Fruit fly (Drosophila melanogaster) whole organism, embryonic: Measurements from ENCODE around the gene CG16984.

Experiments
- B-H2 ChIP-seq: fragments of 200-800 bp; sonication (Bioruptor generic); optimal IDR thresholded peaks from 2 replicates; lab custom pipeline; 2018; ENCODE audit warnings: missing biosample characterization, mild to moderate bottlenecking, missing genetic modification characterization
- BEAF-32 ChIP-seq: fragments of 200-800 bp; sonication (Bioruptor generic); optimal IDR thresholded peaks from 3 replicates; lab custom pipeline; 2017; ENCODE audit warnings: missing biosample characterization, missing genetic modification characterization, mild to moderate bottlenecking, moderate library complexity, missing genetic modification reagents
- CG10462 ChIP-seq: fragments of 200-800 bp; sonication (Bioruptor generic); optimal IDR thresholded peaks from 2 replicates; lab custom pipeline; 2016; ENCODE audit warnings: missing biosample characterization, missing genetic modification characterization
- CG10959 ChIP-seq: fragments of 200-800 bp; sonication (Bioruptor generic); IDR thresholded peaks from 2 replicates; pipeline ENCODE4 v1.3.6; 2022; ENCODE audit warnings: missing biosample characterization, missing genetic modification characterization
- CG10979 ChIP-seq: fragments of 200-800 bp; sonication (Bioruptor generic); optimal IDR thresholded peaks from 2 replicates; lab custom pipeline; 2018; ENCODE audit warnings: missing biosample characterization, mild to moderate bottlenecking, missing genetic modification characterization, moderate library complexity
- CG16815 ChIP-seq: fragments of 200-800 bp; sonication (Bioruptor generic); optimal IDR thresholded peaks from 3 replicates; lab custom pipeline; 2017; ENCODE audit warnings: missing biosample characterization, mild to moderate bottlenecking, missing genetic modification characterization
- CG17829 ChIP-seq: fragments of 200-800 bp; optimal IDR thresholded peaks from 2 replicates; lab custom pipeline; 2019; ENCODE audit warnings: missing biosample characterization, mild to moderate bottlenecking, missing genetic modification characterization, moderate library complexity
- CG1832 ChIP-seq: fragments of 200-800 bp; sonication (Bioruptor generic); optimal IDR thresholded peaks from 2 replicates; lab custom pipeline; 2017; ENCODE audit warnings: missing biosample characterization, mild to moderate bottlenecking, missing genetic modification characterization, inconsistent platforms
- CG2889 ChIP-seq: fragments of 200-800 bp; sonication (Bioruptor generic); IDR thresholded peaks from 3 replicates; pipeline ENCODE4 v1.3.6; 2022; ENCODE audit warnings: missing biosample characterization, missing genetic modification characterization
- CG34422 ChIP-seq: fragments of 200-800 bp; sonication (Bioruptor generic); IDR thresholded peaks from 3 replicates; pipeline ENCODE4 v1.3.6; 2022; ENCODE audit warnings: missing biosample characterization, missing genetic modification characterization
- CG6683 ChIP-seq: fragments of 200-800 bp; sonication (Bioruptor generic); optimal IDR thresholded peaks from 2 replicates; lab custom pipeline; 2017; ENCODE audit warnings: missing biosample characterization, mild to moderate bottlenecking, missing genetic modification characterization, missing genetic modification reagents
- CG6765 ChIP-seq: fragments of 200-800 bp; sonication (Bioruptor generic); optimal IDR thresholded peaks from 3 replicates; lab custom pipeline; 2017; ENCODE audit warnings: missing biosample characterization, mild to moderate bottlenecking, missing genetic modification characterization
- CG7271 ChIP-seq: fragments of 200-800 bp; sonication (Bioruptor generic); optimal IDR thresholded peaks from 2 replicates; lab custom pipeline; 2018; ENCODE audit warnings: missing biosample characterization, mild to moderate bottlenecking, missing genetic modification characterization, moderate library complexity
- CG7372 ChIP-seq: fragments of 200-800 bp; sonication (Bioruptor generic); IDR thresholded peaks from 2 replicates; pipeline ENCODE4 v1.3.6; 2022; ENCODE audit warnings: missing biosample characterization, missing genetic modification characterization
- CG7987 ChIP-seq: fragments of 200-800 bp; sonication (Bioruptor generic); optimal IDR thresholded peaks from 2 replicates; lab custom pipeline; 2018; ENCODE audit warnings: missing biosample characterization, mild to moderate bottlenecking, missing genetic modification characterization, moderate library complexity
- CG8089 ChIP-seq: fragments of 200-800 bp; sonication (Bioruptor generic); optimal IDR thresholded peaks from 3 replicates; lab custom pipeline; 2016; ENCODE audit warnings: missing biosample characterization, missing genetic modification characterization
- Eip74EF ChIP-seq, 2 experiments: fragments of 200-800 bp in 1 of 2; fragments of >200 bp in 1 of 2; sonication (Bioruptor generic) in 1 of 2; optimal IDR thresholded peaks; 2 replicates each; lab custom pipeline; 2017 to 2019; ENCODE audit warnings: missing biosample characterization in 2 of 2, missing genetic modification characterization in 2 of 2, mild to moderate bottlenecking in 1 of 2, moderate library complexity in 1 of 2
- Ets65A ChIP-seq: fragments of 200-800 bp; sonication (Bioruptor generic); peaks from one replicate; lab custom pipeline; 2016; ENCODE audit warnings: missing biosample characterization, missing genetic modification characterization
- Fer2 ChIP-seq: fragments of 200-800 bp; sonication (Bioruptor generic); optimal IDR thresholded peaks from 2 replicates; lab custom pipeline; 2018; ENCODE audit warnings: missing biosample characterization, mild to moderate bottlenecking, missing genetic modification characterization, moderate library complexity
- Fer3 ChIP-seq: fragments of 200-800 bp; sonication (Bioruptor generic); optimal IDR thresholded peaks from 2 replicates; lab custom pipeline; 2018; ENCODE audit warnings: missing biosample characterization, mild to moderate bottlenecking, missing genetic modification characterization, moderate library complexity
- HmgZ ChIP-seq: fragments of 200-800 bp; sonication (Bioruptor generic); optimal IDR thresholded peaks from 2 replicates; lab custom pipeline; 2018; ENCODE audit warnings: missing biosample characterization, mild to moderate bottlenecking, missing genetic modification characterization
- Hr3 ChIP-seq: fragments of 200-800 bp; sonication (Bioruptor generic); optimal IDR thresholded peaks from 3 replicates; lab custom pipeline; 2016; ENCODE audit warnings: missing biosample characterization, missing genetic modification characterization
- MBD-R2 ChIP-seq: fragments of 200-800 bp; sonication (Bioruptor generic); IDR thresholded peaks from 2 replicates; pipeline ENCODE4 v1.3.6; 2022; ENCODE audit warnings: missing biosample characterization, missing genetic modification characterization
- Mad ChIP-seq: fragments of 200-800 bp; sonication (Bioruptor generic); optimal IDR thresholded peaks from 2 replicates; lab custom pipeline; 2016; ENCODE audit warnings: missing biosample characterization, missing genetic modification characterization
- Mes4 ChIP-seq: fragments of 200-800 bp; sonication (Bioruptor generic); optimal IDR thresholded peaks from 2 replicates; lab custom pipeline; 2016; ENCODE audit warnings: missing biosample characterization, missing genetic modification characterization
- Myb ChIP-seq: fragments of 200-800 bp; sonication (Bioruptor generic); optimal IDR thresholded peaks from 2 replicates; lab custom pipeline; 2016; ENCODE audit warnings: missing biosample characterization, missing genetic modification characterization
- Scr ChIP-seq: fragments of 200-800 bp; sonication (Bioruptor generic); IDR thresholded peaks from 2 replicates; pipeline ENCODE4 v1.3.6; 2022; ENCODE audit warnings: missing biosample characterization, missing genetic modification characterization; ENCODE audit not compliant: partially characterized antibody
- Spps ChIP-seq: fragments of 200-800 bp; sonication (Bioruptor generic); optimal IDR thresholded peaks from 2 replicates; lab custom pipeline; 2018; ENCODE audit warnings: missing biosample characterization, mild to moderate bottlenecking, missing genetic modification characterization
- Sry-δ ChIP-seq: fragments of 200-800 bp; sonication (Bioruptor generic); optimal IDR thresholded peaks from 2 replicates; lab custom pipeline; 2016; ENCODE audit warnings: missing biosample characterization, missing genetic modification characterization
- amos ChIP-seq: fragments of 200-800 bp; sonication (Bioruptor generic); IDR thresholded peaks from 2 replicates; pipeline ENCODE4 v1.3.6; 2022; ENCODE audit warnings: missing biosample characterization, missing genetic modification characterization; ENCODE audit not compliant: partially characterized antibody
- bigmax ChIP-seq: fragments of 200-800 bp; sonication (Bioruptor generic); optimal IDR thresholded peaks from 2 replicates; lab custom pipeline; 2018; ENCODE audit warnings: missing biosample characterization, mild to moderate bottlenecking, missing genetic modification characterization
- br ChIP-seq: fragments of >200 bp; optimal IDR thresholded peaks from 2 replicates; lab custom pipeline; 2017
- dmrt11E ChIP-seq: fragments of 200-800 bp; sonication (Bioruptor generic); optimal IDR thresholded peaks from 3 replicates; lab custom pipeline; 2018; ENCODE audit warnings: missing biosample characterization, mild to moderate bottlenecking, missing genetic modification characterization, moderate library complexity
- dmrt99B ChIP-seq: fragments of 200-800 bp; sonication (Bioruptor generic); optimal IDR thresholded peaks from 2 replicates; lab custom pipeline; 2018; ENCODE audit warnings: missing biosample characterization, mild to moderate bottlenecking, missing genetic modification characterization, moderate library complexity
- fd102C ChIP-seq: fragments of 200-800 bp; sonication (Bioruptor generic); optimal IDR thresholded peaks from 2 replicates; lab custom pipeline; 2018; ENCODE audit warnings: missing biosample characterization, mild to moderate bottlenecking, missing genetic modification characterization, moderate library complexity
- fu2 ChIP-seq: fragments of 200-800 bp; sonication (Bioruptor generic); optimal IDR thresholded peaks from 2 replicates; lab custom pipeline; 2016; ENCODE audit warnings: missing biosample characterization, missing genetic modification characterization
- gfzf ChIP-seq: fragments of 200-800 bp; sonication (Bioruptor generic); optimal IDR thresholded peaks from 2 replicates; lab custom pipeline; 2016; ENCODE audit warnings: missing biosample characterization, mild to moderate bottlenecking, missing genetic modification characterization, moderate library complexity
- grn ChIP-seq: fragments of 200-800 bp; sonication (Bioruptor generic); optimal IDR thresholded peaks from 3 replicates; lab custom pipeline; 2017; ENCODE audit warnings: missing biosample characterization, missing genetic modification characterization
- inv ChIP-seq: fragments of 200-800 bp; sonication (Bioruptor generic); IDR thresholded peaks from 2 replicates; pipeline ENCODE4 v1.3.6; 2022; ENCODE audit warnings: missing biosample characterization, missing genetic modification characterization; ENCODE audit not compliant: partially characterized antibody
- jumu ChIP-seq: fragments of 200-800 bp; sonication (Bioruptor generic); optimal IDR thresholded peaks from 3 replicates; lab custom pipeline; 2016; ENCODE audit warnings: missing biosample characterization, missing genetic modification characterization
- lmd ChIP-seq: fragments of 200-800 bp; sonication (Bioruptor generic); IDR thresholded peaks from 2 replicates; pipeline ENCODE4 v1.3.6; 2022; ENCODE audit warnings: missing biosample characterization, missing genetic modification characterization
- lov ChIP-seq, 2 experiments: fragments of 200-800 bp in 1 of 2; fragments of >200 bp in 1 of 2; sonication (Bioruptor generic) in 1 of 2; IDR thresholded peaks in 1 of 2; optimal IDR thresholded peaks in 1 of 2; 2 replicates in 1 of 2; 3 replicates in 1 of 2; pipeline versions ENCODE4 v1.3.6 to Lab custom; 2017 to 2022; ENCODE audit warnings: missing biosample characterization in 1 of 2, missing genetic modification characterization in 1 of 2
- mirr ChIP-seq: fragments of 200-800 bp; sonication (Bioruptor generic); optimal IDR thresholded peaks from 3 replicates; lab custom pipeline; 2018; ENCODE audit warnings: missing biosample characterization, mild to moderate bottlenecking, missing genetic modification characterization
- phol ChIP-seq: fragments of 200-800 bp; sonication (Bioruptor generic); optimal IDR thresholded peaks from 3 replicates; lab custom pipeline; 2018; ENCODE audit warnings: missing biosample characterization, mild to moderate bottlenecking, missing genetic modification characterization, moderate library complexity
- ssp ChIP-seq: fragments of 200-800 bp; sonication (Bioruptor generic); IDR thresholded peaks from 2 replicates; pipeline ENCODE4 v1.3.6; 2022; ENCODE audit warnings: missing biosample characterization, missing genetic modification characterization
- tio ChIP-seq: fragments of 200-800 bp; sonication (Bioruptor generic); optimal IDR thresholded peaks from 2 replicates; lab custom pipeline; 2017; ENCODE audit warnings: missing biosample characterization, missing genetic modification characterization, inconsistent platforms
- vfl ChIP-seq: fragments of 200-800 bp; sonication (Bioruptor generic); optimal IDR thresholded peaks from 2 replicates; lab custom pipeline; 2016; ENCODE audit warnings: missing biosample characterization, missing genetic modification characterization
- vnd ChIP-seq: fragments of 200-800 bp; sonication (Bioruptor generic); IDR thresholded peaks from 3 replicates; pipeline ENCODE4 v1.3.6; 2022; ENCODE audit warnings: missing biosample characterization, missing genetic modification characterization; ENCODE audit not compliant: partially characterized antibody
- zen ChIP-seq: fragments of 200-800 bp; sonication (Bioruptor generic); optimal IDR thresholded peaks from 3 replicates; lab custom pipeline; 2018; ENCODE audit warnings: missing biosample characterization, mild to moderate bottlenecking, missing genetic modification characterization, moderate library complexity

CG16984 gene

DNA sequence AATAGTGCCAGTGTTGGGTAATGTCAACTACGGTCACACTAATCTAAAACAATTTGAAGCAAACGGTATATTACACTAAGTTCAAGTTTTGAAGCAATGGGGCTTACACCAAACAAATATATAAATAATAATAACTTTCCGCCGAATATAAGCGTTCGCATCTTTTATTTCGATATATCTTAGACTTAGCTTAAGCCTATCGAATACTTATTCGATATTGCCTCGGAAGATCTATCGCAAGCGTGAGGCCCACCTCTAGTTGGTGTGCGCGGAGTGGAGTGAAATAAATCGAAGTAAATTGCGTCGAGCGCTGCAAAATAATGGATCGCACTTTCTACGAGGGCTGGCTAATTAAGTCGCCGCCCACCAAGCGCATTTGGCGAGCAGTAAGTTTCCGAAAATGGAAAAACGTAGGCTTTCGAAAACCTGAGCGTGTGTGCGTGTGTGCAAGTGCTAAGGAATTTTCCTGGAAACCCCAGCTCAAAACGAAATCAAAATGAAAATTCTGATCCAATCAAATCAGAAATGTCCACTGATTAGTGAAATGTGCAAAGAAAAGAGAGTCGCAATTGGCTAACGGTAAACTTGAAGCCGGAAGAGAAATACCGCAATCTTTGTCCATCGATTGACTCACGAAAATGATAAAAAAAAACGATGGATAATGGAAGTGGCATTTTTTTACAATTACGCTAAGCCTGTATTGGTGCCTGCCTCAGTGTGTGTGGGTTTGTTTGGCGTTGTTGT, 6.2 kb upstream of the CG16984 start, which contains the start of gene dos:
dos (plus strand) TSS at position 248 of the 744 bp plus-strand sequence.
- TF ChIP-seq vfl (GFP tag; lab: Kevin White, UChicago): peak; percentile 24
- peak; percentile 80 for TF ChIP-seq amos (GFP tag; lab: Robert Waterston, UW)
- TF ChIP-seq Eip74EF (GFP tag; optimal IDR thresholded peaks at IDR 0.05; lab: Kevin White, UChicago): peak in 1 of 2 experiments; percentile 27
- peak; percentile 28 for TF ChIP-seq CG10462 (GFP tag; lab: Kevin White, UChicago)
- no peak for TF ChIP-seq Fer2 (tag; lab: Kevin White, UChicago)
- no peak for TF ChIP-seq CG10959 (GFP tag; lab: Robert Waterston, UW)
- no peak for TF ChIP-seq CG7372
- TF ChIP-seq CG17829 (tag; lab: Kevin White, UChicago): peak; percentile 78
- no peak for TF ChIP-seq CG2889 (GFP tag; lab: Robert Waterston, UW)
- peak; percentile 10 for TF ChIP-seq Mes4 (GFP tag; lab: Kevin White, UChicago)
- TF ChIP-seq CG1832 (GFP tag; lab: Kevin White, UChicago): no peak
- TF ChIP-seq inv: peak; percentile 58
- TF ChIP-seq fd102C (GFP tag; lab: Kevin White, UChicago): no peak
- TF ChIP-seq HmgZ: peak; percentile 58
- peak; percentile 61 for TF ChIP-seq B-H2
- TF ChIP-seq CG10979 (tag; lab: Kevin White, UChicago): peak; percentile 34
- peak; percentile 74 for TF ChIP-seq vnd (GFP tag; lab: Robert Waterston, UW)
- TF ChIP-seq tio: no peak
- no peak for TF ChIP-seq ssp (GFP tag; lab: Robert Waterston, UW)
- no peak for TF ChIP-seq mirr
- TF ChIP-seq dmrt99B (tag; lab: Kevin White, UChicago): no peak
- TF ChIP-seq fu2: no peak
- peak; percentile 57 for TF ChIP-seq gfzf (GFP tag; lab: Kevin White, UChicago)
- TF ChIP-seq dmrt11E (tag; lab: Kevin White, UChicago): peak; percentile 56
- no peak for TF ChIP-seq Ets65A
- TF ChIP-seq Spps (tag; lab: Kevin White, UChicago): no peak
- TF ChIP-seq CG16815 (GFP tag; lab: Kevin White, UChicago): no peak
- no peak for TF ChIP-seq CG8089 (GFP tag; lab: Kevin White, UChicago)
- TF ChIP-seq zen: peak; percentile 62
- TF ChIP-seq bigmax (GFP tag; lab: Kevin White, UChicago): no peak
- TF ChIP-seq CG6683: no peak
- TF ChIP-seq Scr (GFP tag; lab: Robert Waterston, UW): peak; percentile 73
- TF ChIP-seq Sry-δ (GFP tag; lab: Kevin White, UChicago): peak; percentile 91
- peak; percentile 19 for TF ChIP-seq CG7987 (GFP tag; lab: Kevin White, UChicago)
- no peak for TF ChIP-seq br (lab: Kevin White, UChicago)
- peak; percentile 10 for TF ChIP-seq Myb (GFP tag; lab: Kevin White, UChicago)
- no peak for TF ChIP-seq grn
- no peak for TF ChIP-seq lov (optimal IDR thresholded peaks at IDR 0.05; lab: Kevin White, UChicago)
- TF ChIP-seq lov (GFP tag; IDR thresholded peaks at IDR 0.05; lab: Robert Waterston, UW): no peak
- TF ChIP-seq lmd (GFP tag; lab: Robert Waterston, UW): no peak
- TF ChIP-seq jumu (GFP tag; lab: Kevin White, UChicago): no peak
- TF ChIP-seq BEAF-32 (GFP tag; lab: Kevin White, UChicago): peak; percentile 84
- no peak for TF ChIP-seq CG6765 (GFP tag; lab: Kevin White, UChicago)
- no peak for TF ChIP-seq CG34422 (GFP tag; lab: Robert Waterston, UW)
- TF ChIP-seq Fer3: no peak
- TF ChIP-seq CG7271 (tag; lab: Kevin White, UChicago): peak; percentile 27
- TF ChIP-seq MBD-R2 (GFP tag; lab: Robert Waterston, UW): peak; percentile 36; the same call in 1 of the 2 replicates
- TF ChIP-seq Mad (GFP tag; lab: Kevin White, UChicago): peak; percentile 73
- TF ChIP-seq phol: peak; percentile 76
- peak; percentile 20 for TF ChIP-seq Hr3 (GFP tag; lab: Kevin White, UChicago)
